Worm (Caenorhabditis elegans) whole organism, mixed stage, embryonic: ENCODE data around the gene npr-15.

Source experiments
- M03D4.4 ChIP-seq: sonication (generic microtip); optimal IDR thresholded peaks from 2 replicates; lab custom pipeline; 2017; ENCODE audit warnings: mild to moderate bottlenecking, missing genetic modification characterization, missing compliant biosample characterization
- bed-3 ChIP-seq: fragments of 200-800 bp; sonication (Bioruptor generic); optimal IDR thresholded peaks from 3 replicates; lab custom pipeline; 2018; ENCODE audit warnings: mild to moderate bottlenecking, missing genetic modification characterization, moderate library complexity, missing compliant biosample characterization
- blmp-1 ChIP-seq: fragments of 150-350 bp; optimal IDR thresholded peaks from 2 replicates; lab custom pipeline; 2014; ENCODE audit warnings: missing biosample characterization, missing genetic modification characterization
- ceh-43 ChIP-seq: fragments of 200-800 bp; sonication (Bioruptor generic); optimal IDR thresholded peaks from 2 replicates; lab custom pipeline; 2018; ENCODE audit warnings: mild to moderate bottlenecking, missing genetic modification characterization, moderate library complexity, missing compliant biosample characterization
- ceh-83 ChIP-seq: fragments of 200-800 bp; sonication (Bioruptor generic); optimal IDR thresholded peaks from 2 replicates; lab custom pipeline; 2018; ENCODE audit warnings: mild to moderate bottlenecking, missing genetic modification characterization, missing compliant biosample characterization
- ces-1 ChIP-seq: fragments of 150-350 bp; optimal IDR thresholded peaks from 2 replicates; lab custom pipeline; 2014; ENCODE audit warnings: missing biosample characterization, missing genetic modification reagents, missing genetic modification characterization
- drap-1 ChIP-seq: fragments of 200-800 bp; sonication (Bioruptor generic); optimal IDR thresholded peaks from 3 replicates; lab custom pipeline; 2018; ENCODE audit warnings: mild to moderate bottlenecking, missing genetic modification characterization, missing compliant biosample characterization
- flh-1 ChIP-seq: fragments of 200-800 bp; sonication (Bioruptor generic); optimal IDR thresholded peaks from 2 replicates; lab custom pipeline; 2018; ENCODE audit warnings: mild to moderate bottlenecking, missing genetic modification characterization, moderate library complexity, missing compliant biosample characterization
- ham-2 ChIP-seq: fragments of 200-800 bp; sonication (Bioruptor generic); optimal IDR thresholded peaks from 2 replicates; lab custom pipeline; 2018; ENCODE audit warnings: mild to moderate bottlenecking, missing genetic modification characterization, missing compliant biosample characterization
- hlh-1 ChIP-seq: fragments of 150-350 bp; optimal IDR thresholded peaks from 2 replicates; lab custom pipeline; 2014; ENCODE audit warnings: missing biosample characterization, missing genetic modification reagents, missing genetic modification characterization
- lin-13 ChIP-seq: fragments of 150-350 bp; optimal IDR thresholded peaks from 2 replicates; lab custom pipeline; 2014; ENCODE audit warnings: missing biosample characterization, missing genetic modification characterization
- lin-32 ChIP-seq: fragments of 200-800 bp; sonication (Bioruptor generic); optimal IDR thresholded peaks from 2 replicates; lab custom pipeline; 2018; ENCODE audit warnings: mild to moderate bottlenecking, missing genetic modification characterization, missing compliant biosample characterization
- lsy-2 ChIP-seq: fragments of 150-350 bp; optimal IDR thresholded peaks from 2 replicates; lab custom pipeline; 2014; ENCODE audit warnings: missing biosample characterization, missing genetic modification characterization
- mab-5 ChIP-seq: fragments of 150-350 bp; optimal IDR thresholded peaks from 2 replicates; lab custom pipeline; 2014; ENCODE audit warnings: missing biosample characterization, missing genetic modification characterization
- mep-1 ChIP-seq: fragments of 150-350 bp; optimal IDR thresholded peaks from 2 replicates; lab custom pipeline; 2017; ENCODE audit warnings: missing biosample characterization, missing genetic modification reagents, missing genetic modification characterization, inconsistent platforms
- mls-2 ChIP-seq: sonication (generic microtip); optimal IDR thresholded peaks from 2 replicates; lab custom pipeline; 2016; ENCODE audit warnings: mild to moderate bottlenecking, missing genetic modification characterization, moderate library complexity, missing compliant biosample characterization
- nhr-2 ChIP-seq: fragments of 150-350 bp; optimal IDR thresholded peaks from 2 replicates; lab custom pipeline; 2014; ENCODE audit warnings: missing biosample characterization, missing genetic modification characterization
- nhr-237 ChIP-seq: fragments of 150-350 bp; optimal IDR thresholded peaks from 2 replicates; lab custom pipeline; 2014; ENCODE audit warnings: missing biosample characterization, missing genetic modification characterization
- nhr-28 ChIP-seq: fragments of 150-350 bp; optimal IDR thresholded peaks from 2 replicates; lab custom pipeline; 2014; ENCODE audit warnings: missing biosample characterization, missing genetic modification characterization
- nhr-76 ChIP-seq: sonication (generic microtip); optimal IDR thresholded peaks from 2 replicates; lab custom pipeline; 2017; ENCODE audit warnings: missing biosample characterization, missing genetic modification characterization
- pha-4 ChIP-seq: fragments of 150-350 bp; optimal IDR thresholded peaks from 2 replicates; lab custom pipeline; 2018; ENCODE audit warnings: missing biosample characterization, missing genetic modification reagents, missing genetic modification characterization
- sem-2 ChIP-seq: fragments of 200-800 bp; sonication (Bioruptor generic); optimal IDR thresholded peaks from 2 replicates; lab custom pipeline; 2018; ENCODE audit warnings: mild to moderate bottlenecking, missing genetic modification characterization, missing compliant biosample characterization
- snpc-4 ChIP-seq: fragments of 150-350 bp; optimal IDR thresholded peaks from 2 replicates; lab custom pipeline; 2014; ENCODE audit warnings: missing biosample characterization, missing genetic modification characterization
- sptf-1 ChIP-seq: sonication (generic microtip); optimal IDR thresholded peaks from 2 replicates; lab custom pipeline; 2017; ENCODE audit warnings: mild to moderate bottlenecking, missing genetic modification characterization, moderate library complexity, missing compliant biosample characterization
- tbx-8 ChIP-seq: fragments of 200-800 bp; sonication (Bioruptor generic); optimal IDR thresholded peaks from 2 replicates; lab custom pipeline; 2018; ENCODE audit warnings: mild to moderate bottlenecking, missing genetic modification characterization, moderate library complexity, missing compliant biosample characterization
- unc-120 ChIP-seq: sonication (generic microtip); optimal IDR thresholded peaks from 2 replicates; lab custom pipeline; 2017; ENCODE audit warnings: missing genetic modification characterization, missing compliant biosample characterization; ENCODE audit not compliant: poor library complexity, severe bottlenecking
- unc-62 ChIP-seq: fragments of 150-350 bp; optimal IDR thresholded peaks from 2 replicates; lab custom pipeline; 2014; ENCODE audit warnings: missing biosample characterization, missing genetic modification reagents, missing genetic modification characterization
- zip-8 ChIP-seq: fragments of 150-350 bp; optimal IDR thresholded peaks from 2 replicates; lab custom pipeline; 2014; ENCODE audit warnings: missing biosample characterization, missing genetic modification characterization
- ztf-11 ChIP-seq: fragments of 150-350 bp; optimal IDR thresholded peaks from 2 replicates; lab custom pipeline; 2014; ENCODE audit warnings: missing biosample characterization, missing genetic modification characterization

npr-15 gene

DNA sequence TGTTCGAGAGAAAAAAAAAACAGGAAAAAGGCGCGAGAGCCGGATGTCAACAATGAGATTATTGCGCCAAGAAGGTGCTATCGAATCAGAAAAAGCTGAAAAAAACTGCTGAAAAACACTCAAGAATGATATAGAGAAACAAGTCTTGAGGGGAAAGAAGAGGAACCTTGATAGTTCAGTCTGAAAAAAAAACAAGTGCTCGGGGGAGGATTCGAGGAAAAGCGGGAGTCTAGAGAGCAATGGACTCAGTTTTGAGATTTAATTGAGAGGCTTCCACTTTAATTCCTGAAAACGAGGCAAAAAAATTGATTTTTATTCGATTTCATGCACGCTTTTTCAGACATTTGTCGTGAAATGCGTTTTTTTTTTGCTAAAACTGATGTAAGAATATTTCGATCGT lies at the start of gene npr-15:
Gene npr-15, minus strand, starts transcription at position 101 of the 400 bp plus-strand sequence.
- no peak for TF ChIP-seq nhr-237
- no peak for TF ChIP-seq unc-62
- TF ChIP-seq sptf-1: no peak
- TF ChIP-seq zip-8 (tag; lab: Kevin White, UChicago): no peak
- TF ChIP-seq drap-1 (GFP tag; lab: Kevin White, UChicago): no peak
- TF ChIP-seq mep-1 (tag; lab: Kevin White, UChicago): no peak
- no peak for TF ChIP-seq nhr-28 (tag; lab: Kevin White, UChicago)
- TF ChIP-seq, all 35 proteins: peak for 0

DNA sequence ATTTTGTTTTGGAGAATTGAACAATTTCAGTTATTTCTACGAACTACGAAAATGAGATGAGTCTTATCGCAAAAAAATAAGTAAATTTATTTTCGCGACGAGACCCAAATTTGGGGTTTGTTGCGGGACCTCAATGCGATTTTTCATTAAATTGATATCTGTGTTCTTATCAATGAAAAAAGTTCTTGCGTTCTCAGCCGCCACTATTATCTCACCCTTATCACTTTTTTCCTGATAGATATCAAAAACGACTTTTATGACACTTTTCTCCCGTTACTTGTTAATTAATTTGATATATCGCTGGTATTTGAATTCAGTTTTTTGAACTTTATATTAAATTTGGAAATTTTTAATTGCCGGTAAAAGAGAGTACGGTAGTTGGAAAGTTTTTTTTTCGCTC lies 48.9 kb upstream of the npr-15 start:
- TF ChIP-seq nhr-28 (tag; lab: Kevin White, UChicago): no peak
- no peak for TF ChIP-seq tbx-8 (GFP tag; lab: Kevin White, UChicago)
- TF ChIP-seq, all 35 proteins: peak for 0

DNA sequence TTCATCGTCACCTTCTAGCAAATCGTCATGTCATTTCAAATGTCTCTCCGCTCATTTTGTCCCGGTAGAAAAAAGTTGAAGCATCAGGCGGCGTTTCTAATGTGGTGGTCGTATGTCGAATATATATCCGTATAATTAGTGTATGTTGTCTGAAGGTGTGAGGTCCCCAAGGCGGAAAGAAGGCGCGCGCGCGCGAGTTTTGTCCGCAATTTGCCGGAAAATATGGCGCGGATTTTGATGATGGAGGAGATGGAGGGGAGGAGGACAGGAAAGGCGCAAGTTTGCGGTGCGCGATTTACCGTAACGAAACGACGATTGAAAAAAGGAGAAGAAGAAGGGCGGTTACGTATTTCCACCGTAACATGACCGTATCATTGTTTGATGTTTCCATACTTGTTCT lies 47.6 kb upstream of the npr-15 start:
- TF ChIP-seq blmp-1 (tag; lab: Kevin White, UChicago) (no peak), unc-120 (no peak), mab-5 (no peak), ces-1 (no peak), sem-2 (GFP tag; lab: Kevin White, UChicago) (no peak), ztf-11 (tag; lab: Kevin White, UChicago) (no peak), mep-1 (tag; lab: Kevin White, UChicago) (no peak), nhr-2 (tag; lab: Kevin White, UChicago) (no peak)

DNA sequence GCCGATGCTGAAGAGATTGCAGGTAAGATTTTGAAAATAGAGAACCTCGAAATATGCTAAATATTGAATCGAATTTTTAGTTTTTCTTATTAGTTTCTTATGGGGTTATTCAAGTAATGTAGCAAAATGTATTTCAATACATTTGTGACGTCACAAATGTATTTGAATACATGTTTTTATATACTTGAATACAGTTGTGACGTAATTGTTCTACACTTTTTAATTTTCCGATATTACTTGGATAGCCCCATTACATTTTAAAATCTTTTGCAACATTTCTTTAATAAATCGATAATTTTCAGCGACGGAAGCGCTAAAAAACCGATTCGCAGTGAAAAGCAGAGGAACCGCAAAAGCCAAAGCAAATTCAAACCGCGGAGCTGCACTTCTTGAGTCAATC lies 43.9 kb upstream of the npr-15 start:
- TF ChIP-seq mls-2 (tag; lab: Kevin White, UChicago): no peak
- peak; percentile 90 for TF ChIP-seq zip-8 (tag; lab: Kevin White, UChicago)
- TF ChIP-seq unc-62: no peak

DNA sequence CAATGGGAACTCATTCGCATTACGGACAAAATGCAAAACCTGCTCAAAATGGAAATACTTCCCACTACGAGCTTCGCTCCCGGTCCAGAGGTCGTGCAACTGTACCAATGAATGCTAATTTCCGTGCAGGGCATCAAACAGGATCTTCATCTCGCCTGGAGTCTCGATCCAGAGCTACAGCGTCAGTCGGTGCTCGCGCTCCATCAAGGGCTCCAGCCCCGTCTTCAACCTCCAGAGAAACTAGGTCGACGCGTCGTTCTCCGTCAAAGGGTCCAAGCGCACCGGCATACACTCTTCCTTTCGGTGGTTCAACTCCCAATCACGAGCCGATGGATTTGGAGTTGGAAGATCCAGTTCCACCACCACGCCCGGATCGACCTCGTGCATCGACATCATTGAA lies 43.3 kb upstream of the npr-15 start:
- TF ChIP-seq snpc-4 (tag; lab: Kevin White, UChicago): no peak
- TF ChIP-seq mab-5: no peak
- no peak for TF ChIP-seq lin-32 (GFP tag; lab: Kevin White, UChicago)
- TF ChIP-seq mep-1 (tag; lab: Kevin White, UChicago): no peak
- no peak for TF ChIP-seq lsy-2 (tag; lab: Kevin White, UChicago)
- TF ChIP-seq ceh-83 (GFP tag; lab: Kevin White, UChicago): no peak
- TF ChIP-seq mls-2 (tag; lab: Kevin White, UChicago): no peak
- TF ChIP-seq flh-1 (GFP tag; lab: Kevin White, UChicago): no peak
- TF ChIP-seq nhr-2 (tag; lab: Kevin White, UChicago): no peak

DNA sequence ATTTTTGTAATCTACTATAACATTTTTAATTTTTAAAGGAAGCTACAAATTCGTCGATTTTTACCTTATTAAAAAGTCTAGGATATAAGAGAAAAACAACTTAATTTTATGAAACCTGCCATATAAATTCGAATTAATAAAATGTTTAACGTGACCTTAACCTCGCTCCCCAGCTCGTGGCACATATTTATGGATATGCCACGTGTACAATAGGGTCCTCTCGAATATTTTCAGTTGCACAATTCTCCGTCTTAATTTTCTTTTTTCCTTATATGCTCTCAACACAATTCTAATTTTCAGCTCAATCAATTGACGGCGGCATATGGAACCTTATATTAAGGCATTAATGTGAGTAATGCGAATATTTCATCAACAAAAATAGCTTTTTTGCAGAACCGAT lies 41.8 kb upstream of the npr-15 start, which contains the start of gene F34D10.4:
Gene F34D10.4, plus strand, starts transcription at position 301 of the 400 bp plus-strand sequence.
- TF ChIP-seq mab-5: no peak
- no peak for TF ChIP-seq nhr-237
- TF ChIP-seq nhr-76 (tag; lab: Kevin White, UChicago): no peak
- TF ChIP-seq M03D4.4 (tag; lab: Kevin White, UChicago): no peak
- no peak for TF ChIP-seq ham-2 (GFP tag; lab: Kevin White, UChicago)
- no peak for TF ChIP-seq bed-3 (GFP tag; lab: Kevin White, UChicago)

DNA sequence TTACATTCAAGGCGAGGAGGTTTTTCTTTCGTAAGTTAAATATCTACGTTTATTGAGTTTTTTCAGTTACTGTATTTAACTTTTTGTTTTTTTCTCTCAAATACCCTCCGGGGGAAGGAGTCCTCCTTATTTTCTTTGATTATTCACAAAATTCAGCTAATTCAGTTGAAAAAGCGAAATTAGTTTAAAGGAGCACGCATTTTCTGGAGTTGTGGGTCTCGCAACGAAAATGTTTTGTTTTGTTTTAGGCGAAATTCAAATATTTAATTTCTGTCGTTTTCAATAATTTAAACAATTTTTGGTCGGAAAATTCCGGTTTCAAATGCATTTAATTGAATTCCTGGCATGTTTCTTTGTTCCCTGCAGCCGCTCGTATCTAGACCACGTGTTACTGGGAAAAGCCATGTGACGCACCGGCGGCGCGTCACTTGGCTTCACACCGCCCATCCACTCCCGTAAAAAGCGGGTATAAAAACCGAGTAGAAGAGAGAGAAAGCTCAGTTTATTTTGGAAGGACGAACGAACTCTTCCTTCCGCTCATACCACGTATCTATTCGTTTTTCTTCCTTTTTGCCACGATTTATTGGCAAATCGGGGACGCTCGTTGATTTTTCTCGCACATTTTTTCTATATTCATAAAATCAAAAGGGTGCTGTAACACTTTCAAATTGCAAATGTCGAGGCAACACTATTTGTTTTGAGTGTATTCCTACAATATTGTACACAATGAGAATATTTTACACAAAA lies 41.2 kb upstream of the npr-15 start:
- TF ChIP-seq bed-3 (GFP tag; lab: Kevin White, UChicago) (no peak), sptf-1 (peak; percentile 37), hlh-1 (tag; lab: Kevin White, UChicago) (peak; percentile 88)

DNA sequence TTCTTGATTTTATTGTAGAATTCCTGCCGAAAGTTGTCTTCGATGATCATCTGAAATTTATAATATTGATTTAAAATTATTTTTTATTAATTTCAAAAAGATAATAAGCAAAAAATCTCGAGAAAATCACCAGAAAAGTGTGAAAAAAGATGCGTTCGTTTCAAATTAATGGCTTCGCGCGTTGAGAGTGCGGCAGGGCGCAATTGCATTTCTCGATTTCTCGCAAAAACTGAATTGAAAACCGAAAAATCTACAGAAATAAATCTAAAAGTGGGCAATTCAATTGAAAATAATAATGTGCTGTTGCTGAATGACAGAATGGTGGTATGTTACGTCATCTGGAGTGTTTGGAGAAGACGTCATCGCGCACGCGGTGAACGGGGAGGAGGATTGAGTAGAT lies 40.5 kb upstream of the npr-15 start, which contains the start of gene evl-18:
Gene evl-18, minus strand, starts transcription at position 50 of the 400 bp plus-strand sequence.
- TF ChIP-seq zip-8 (tag; lab: Kevin White, UChicago) (peak; percentile 65), nhr-2 (tag; lab: Kevin White, UChicago) (peak; percentile 22), flh-1 (GFP tag; lab: Kevin White, UChicago) (no peak), pha-4 (tag; lab: Kevin White, UChicago) (peak; percentile 25), ceh-43 (no peak), tbx-8 (GFP tag; lab: Kevin White, UChicago) (peak; percentile 2), lin-13 (tag; lab: Kevin White, UChicago) (no peak)
